Worm (Caenorhabditis elegans): ENCODE results near the gene H04D03.2.

H04D03.2 gene

ce11 chrIII:10442355-10443140 lies at the start of gene H04D03.2, which contains the start of gene ecps-2 (continued):
- TF ChIP-seq ceh-40 (GFP tag; IDR thresholded peaks at IDR 0.05) = no peak
- TF ChIP-seq ccch-3 (GFP tag; optimal IDR thresholded peaks at IDR 0.05) = no peak
- TF ChIP-seq lsl-1 (GFP tag; optimal IDR thresholded peaks at IDR 0.05) = peak; percentile 82
- no peak for TF ChIP-seq him-1 (tag; optimal IDR thresholded peaks at IDR 0.05)
- no peak for TF ChIP-seq snpc-1.1 (tag; optimal IDR thresholded peaks at IDR 0.05; ENCODE audit: insufficient read depth)
- TF ChIP-seq tlf-1 (GFP tag; optimal IDR thresholded peaks at IDR 0.05) = no peak
- no peak for TF ChIP-seq cebp-1 (GFP tag; IDR thresholded peaks at IDR 0.05)
- no peak for TF ChIP-seq cebp-1 (tag; optimal IDR thresholded peaks at IDR 0.05)
- no peak for TF ChIP-seq athp-1 (tag; optimal IDR thresholded peaks at IDR 0.05)
- no peak for TF ChIP-seq F23B12.7 (tag; optimal IDR thresholded peaks at IDR 0.05; ENCODE audit: insufficient read depth)
- TF ChIP-seq F39B2.1 (GFP tag; IDR thresholded peaks at IDR 0.05) = no peak
- no peak for TF ChIP-seq T07F8.4 (tag; optimal IDR thresholded peaks at IDR 0.05)

- no peak for TF ChIP-seq ztf-3 (GFP tag; optimal IDR thresholded peaks at IDR 0.05)
- no peak for TF ChIP-seq B0019.2 (GFP tag; conservative IDR thresholded peaks at IDR 0.05)
- TF ChIP-seq xnd-1 (tag; optimal IDR thresholded peaks at IDR 0.05) = no peak
- TF ChIP-seq lag-1 (GFP tag; IDR thresholded peaks at IDR 0.05) = no peak
- no peak for TF ChIP-seq ama-1 (optimal IDR thresholded peaks at IDR 0.05)
- no peak for TF ChIP-seq ama-1 (GFP tag; optimal IDR thresholded peaks at IDR 0.05)
- TF ChIP-seq let-607 (tag; optimal IDR thresholded peaks at IDR 0.05) = no peak
These were observed 45.8 kb upstream of the H04D03.2 start, which contains the start of gene ptr-25 for ce11 chrIII:10488052-10488451. Gene ptr-25, plus strand, starts transcription at chrIII:10488124.

ce11 chrIII:10486455-10486854 lies 44.2 kb upstream of the H04D03.2 start:
- TF ChIP-seq nhr-179 (tag; optimal IDR thresholded peaks at IDR 0.05) (no peak), xnd-1 (tag; optimal IDR thresholded peaks at IDR 0.05) (no peak), sptf-2 (GFP tag; optimal IDR thresholded peaks at IDR 0.05) (no peak), let-607 (tag; optimal IDR thresholded peaks at IDR 0.05) (no peak), snpc-1.1 (tag; optimal IDR thresholded peaks at IDR 0.05; ENCODE audit: insufficient read depth) (no peak), F10E7.11 (tag; optimal IDR thresholded peaks at IDR 0.05) (no peak), madf-10 (tag; optimal IDR thresholded peaks at IDR 0.05) (no peak)

ce11 chrIII:10481988-10482387 lies 39.8 kb upstream of the H04D03.2 start, which contains the start of gene D2045.8:
Gene D2045.8, plus strand, starts transcription at chrIII:10482288.
- no peak for TF ChIP-seq B0019.2 (GFP tag; conservative IDR thresholded peaks at IDR 0.05)

- TF ChIP-seq Y56A3A.18 (GFP tag; IDR thresholded peaks at IDR 0.05) (no peak), dpff-1 (tag; optimal IDR thresholded peaks at IDR 0.05) (no peak), aptf-2 (GFP tag; conservative IDR thresholded peaks at IDR 0.05) (no peak), ztf-18 (tag; optimal IDR thresholded peaks at IDR 0.05) (no peak), lir-1 (GFP tag; conservative IDR thresholded peaks at IDR 0.05) (no peak), ceh-79 (tag; optimal IDR thresholded peaks at IDR 0.05) (no peak)
These were observed 39.3 kb upstream of the H04D03.2 start for ce11 chrIII:10481497-10481896.

- TF ChIP-seq ZK185.1 (tag; optimal IDR thresholded peaks at IDR 0.05; ENCODE audit: poor library complexity, severe bottlenecking) (no peak), nhr-27 (tag; optimal IDR thresholded peaks at IDR 0.05) (no peak), him-1 (tag; optimal IDR thresholded peaks at IDR 0.05) (no peak), unc-62 (GFP tag; optimal IDR thresholded peaks at IDR 0.05) (no peak), lin-40 (tag; optimal IDR thresholded peaks at IDR 0.05) (no peak), B0035.1 (tag; optimal IDR thresholded peaks at IDR 0.05) (no peak), rcor-1 (GFP tag; IDR thresholded peaks at IDR 0.05) (no peak), attf-5 (GFP tag; optimal IDR thresholded peaks at IDR 0.05) (no peak), C06A6.2 (GFP tag; conservative IDR thresholded peaks at IDR 0.05) (no peak), repo-1 (tag; optimal IDR thresholded peaks at IDR 0.05) (no peak), Y95B8A.8 (GFP tag; IDR thresholded peaks at IDR 0.05) (no peak), madf-6 (GFP tag; IDR thresholded peaks at IDR 0.05) (no peak)
These were observed 37.0 kb upstream of the H04D03.2 start, which contains the start of gene D2045.7 for ce11 chrIII:10479180-10479579. Gene D2045.7, plus strand, starts transcription at chrIII:10479480.
